Fruit fly (Drosophila melanogaster) whole organism, embryonic: ENCODE results near the gene mgr.
A peak's percentile ranks its signal among the peaks of the same experiment; 100 is the strongest.

ENCODE experiments used
- Asciz ChIP-seq: fragments of 200-800 bp; sonication (Bioruptor generic); optimal IDR thresholded peaks from 2 replicates; lab custom pipeline; 2017; ENCODE audit warnings: missing biosample characterization, mild to moderate bottlenecking, missing genetic modification characterization, missing genetic modification reagents
- CG10366 ChIP-seq: fragments of 200-800 bp; sonication (Bioruptor generic); IDR thresholded peaks from 2 replicates; pipeline ENCODE4 v1.3.6; 2022; ENCODE audit warnings: missing biosample characterization, missing genetic modification characterization
- CG11093 ChIP-seq: fragments of 200-800 bp; sonication (Bioruptor generic); IDR thresholded peaks from 3 replicates; pipeline ENCODE4 v1.3.6; 2022; ENCODE audit warnings: missing biosample characterization, missing genetic modification characterization
- CG11560 ChIP-seq: fragments of 200-800 bp; sonication (Bioruptor generic); IDR thresholded peaks from 3 replicates; pipeline ENCODE4 v1.3.6; 2022; ENCODE audit warnings: missing biosample characterization, missing genetic modification characterization
- CG12155 ChIP-seq: fragments of 200-800 bp; sonication (Bioruptor generic); optimal IDR thresholded peaks from 3 replicates; lab custom pipeline; 2016; ENCODE audit warnings: missing biosample characterization, missing genetic modification characterization
- CG12299 ChIP-seq: fragments of 200-800 bp; sonication (Bioruptor generic); optimal IDR thresholded peaks from 2 replicates; lab custom pipeline; 2018; ENCODE audit warnings: missing biosample characterization, mild to moderate bottlenecking, missing genetic modification characterization
- CG12659 ChIP-seq: fragments of 200-800 bp; sonication (Bioruptor generic); optimal IDR thresholded peaks from 3 replicates; lab custom pipeline; 2017; ENCODE audit warnings: mild to moderate bottlenecking, missing biosample characterization, missing genetic modification reagents, missing genetic modification characterization
- CG12769 ChIP-seq: fragments of 200-800 bp; sonication (Bioruptor generic); optimal IDR thresholded peaks from 2 replicates; lab custom pipeline; 2019; ENCODE audit warnings: missing biosample characterization, mild to moderate bottlenecking, missing genetic modification characterization, moderate library complexity
- CG13894 ChIP-seq: fragments of 200-800 bp; sonication (Bioruptor generic); optimal IDR thresholded peaks from 3 replicates; lab custom pipeline; 2018; ENCODE audit warnings: missing biosample characterization, mild to moderate bottlenecking, missing genetic modification characterization, moderate library complexity
- CG15514 ChIP-seq: fragments of 200-800 bp; sonication (Bioruptor generic); optimal IDR thresholded peaks from 3 replicates; lab custom pipeline; 2017; ENCODE audit warnings: missing biosample characterization, missing genetic modification characterization, mild to moderate bottlenecking, moderate library complexity, missing genetic modification reagents
- CG16813 ChIP-seq: fragments of 200-800 bp; sonication (Bioruptor generic); IDR thresholded peaks from 3 replicates; pipeline ENCODE4 v1.3.6; 2022; ENCODE audit warnings: missing biosample characterization, missing genetic modification characterization; ENCODE audit not compliant: partially characterized antibody
- CG17361 ChIP-seq: fragments of 200-800 bp; sonication (Bioruptor generic); IDR thresholded peaks from 3 replicates; pipeline ENCODE4 v1.3.6; 2022; ENCODE audit warnings: missing biosample characterization, missing genetic modification characterization
- CG2712 ChIP-seq: fragments of 200-800 bp; optimal IDR thresholded peaks from 3 replicates; lab custom pipeline; 2019; ENCODE audit warnings: missing biosample characterization, mild to moderate bottlenecking, missing genetic modification characterization, moderate library complexity
- CG32767 ChIP-seq: fragments of 200-800 bp; sonication (Bioruptor generic); IDR thresholded peaks from 2 replicates; pipeline ENCODE4 v1.3.6; 2022; ENCODE audit warnings: missing biosample characterization, missing genetic modification characterization
- CG34422 ChIP-seq: fragments of 200-800 bp; sonication (Bioruptor generic); IDR thresholded peaks from 3 replicates; pipeline ENCODE4 v1.3.6; 2022; ENCODE audit warnings: missing biosample characterization, missing genetic modification characterization
- CG6654 ChIP-seq: fragments of 200-800 bp; sonication (Bioruptor generic); optimal IDR thresholded peaks from 2 replicates; lab custom pipeline; 2017; ENCODE audit warnings: missing biosample characterization, mild to moderate bottlenecking, missing genetic modification characterization
- CG6791 ChIP-seq: fragments of 200-800 bp; sonication (Bioruptor generic); IDR thresholded peaks from 3 replicates; pipeline ENCODE4 v1.3.6; 2022; ENCODE audit warnings: missing biosample characterization, missing genetic modification characterization; ENCODE audit not compliant: partially characterized antibody
- CG8388 ChIP-seq: fragments of 200-800 bp; sonication (Bioruptor generic); optimal IDR thresholded peaks from 2 replicates; lab custom pipeline; 2019; ENCODE audit warnings: missing biosample characterization, mild to moderate bottlenecking, missing genetic modification characterization, moderate library complexity
- CG8765 ChIP-seq: fragments of 200-800 bp; sonication (Bioruptor generic); IDR thresholded peaks from 2 replicates; pipeline ENCODE4 v1.3.6; 2022; ENCODE audit warnings: missing biosample characterization, missing genetic modification characterization
- CG9215 ChIP-seq: fragments of 200-800 bp; sonication (Bioruptor generic); IDR thresholded peaks from 2 replicates; pipeline ENCODE4 v1.3.6; 2022; ENCODE audit warnings: missing biosample characterization, missing genetic modification characterization
- CG9797 ChIP-seq: fragments of 200-800 bp; sonication (Bioruptor generic); optimal IDR thresholded peaks from 3 replicates; lab custom pipeline; 2018; ENCODE audit warnings: missing biosample characterization, mild to moderate bottlenecking, missing genetic modification characterization
- CTCF ChIP-seq: fragments of 200-800 bp; sonication (Bioruptor generic); optimal IDR thresholded peaks from 2 replicates; lab custom pipeline; 2017; ENCODE audit warnings: missing biosample characterization, mild to moderate bottlenecking, missing genetic modification characterization, moderate library complexity
- Dll ChIP-seq: fragments of 200-800 bp; sonication (Bioruptor generic); IDR thresholded peaks from 4 replicates; pipeline ENCODE4 v1.3.6; 2022; ENCODE audit warnings: missing biosample characterization, missing genetic modification characterization; ENCODE audit not compliant: partially characterized antibody
- Dp ChIP-seq: fragments of 200-800 bp; sonication (Bioruptor generic); optimal IDR thresholded peaks from 2 replicates; lab custom pipeline; 2018; ENCODE audit warnings: missing biosample characterization, mild to moderate bottlenecking, missing genetic modification characterization, moderate library complexity
- Ets65A ChIP-seq: fragments of 200-800 bp; sonication (Bioruptor generic); peaks from one replicate; lab custom pipeline; 2016; ENCODE audit warnings: missing biosample characterization, missing genetic modification characterization
- Gsc ChIP-seq: fragments of 200-800 bp; sonication (Bioruptor generic); IDR thresholded peaks from 2 replicates; pipeline ENCODE4 v1.3.6; 2022; ENCODE audit warnings: missing biosample characterization, missing genetic modification characterization
- Lim3 ChIP-seq: fragments of 200-800 bp; sonication (Bioruptor generic); IDR thresholded peaks from 2 replicates; pipeline ENCODE4 v1.3.6; 2022; ENCODE audit warnings: missing biosample characterization, missing genetic modification characterization
- Mad ChIP-seq: fragments of 200-800 bp; sonication (Bioruptor generic); optimal IDR thresholded peaks from 2 replicates; lab custom pipeline; 2016; ENCODE audit warnings: missing biosample characterization, missing genetic modification characterization
- Max ChIP-seq: fragments of 200-800 bp; sonication (Bioruptor generic); optimal IDR thresholded peaks from 2 replicates; lab custom pipeline; 2016; ENCODE audit warnings: missing biosample characterization, mild to moderate bottlenecking, missing genetic modification characterization
- NfI ChIP-seq: fragments of 200-800 bp; sonication (Bioruptor generic); optimal IDR thresholded peaks from 3 replicates; lab custom pipeline; 2018; ENCODE audit warnings: missing biosample characterization, mild to moderate bottlenecking, missing genetic modification characterization, moderate library complexity
- YL-1 ChIP-seq: fragments of 200-800 bp; sonication (Bioruptor generic); optimal IDR thresholded peaks from 3 replicates; lab custom pipeline; 2017; ENCODE audit warnings: missing biosample characterization, mild to moderate bottlenecking, missing genetic modification characterization
- amos ChIP-seq: fragments of 200-800 bp; sonication (Bioruptor generic); IDR thresholded peaks from 2 replicates; pipeline ENCODE4 v1.3.6; 2022; ENCODE audit warnings: missing biosample characterization, missing genetic modification characterization; ENCODE audit not compliant: partially characterized antibody
- ara ChIP-seq: fragments of 200-800 bp; sonication (Bioruptor generic); IDR thresholded peaks from 2 replicates; pipeline ENCODE4 v1.3.6; 2022; ENCODE audit warnings: missing biosample characterization, missing genetic modification characterization
- btn ChIP-seq: fragments of 200-800 bp; sonication (Bioruptor generic); optimal IDR thresholded peaks from 2 replicates; lab custom pipeline; 2016; ENCODE audit warnings: missing biosample characterization, missing genetic modification characterization
- crc ChIP-seq: fragments of 200-800 bp; sonication (Bioruptor generic); optimal IDR thresholded peaks from 2 replicates; lab custom pipeline; 2016; ENCODE audit warnings: missing biosample characterization, missing genetic modification characterization
- disco-r ChIP-seq: fragments of 200-800 bp; sonication (Bioruptor generic); optimal IDR thresholded peaks from 2 replicates; lab custom pipeline; 2016; ENCODE audit warnings: missing biosample characterization, missing genetic modification characterization
- dm ChIP-seq: fragments of 200-800 bp; sonication (Bioruptor generic); optimal IDR thresholded peaks from 3 replicates; lab custom pipeline; 2016; ENCODE audit warnings: missing biosample characterization, missing genetic modification characterization
- dmrt99B ChIP-seq: fragments of 200-800 bp; sonication (Bioruptor generic); optimal IDR thresholded peaks from 2 replicates; lab custom pipeline; 2018; ENCODE audit warnings: missing biosample characterization, mild to moderate bottlenecking, missing genetic modification characterization, moderate library complexity
- ftz-f1 ChIP-seq: fragments of 200-800 bp; sonication (Bioruptor generic); optimal IDR thresholded peaks from 2 replicates; lab custom pipeline; 2016; ENCODE audit warnings: missing biosample characterization, missing genetic modification characterization
- gt ChIP-seq: fragments of 200-800 bp; sonication (Bioruptor generic); IDR thresholded peaks from 2 replicates; pipeline ENCODE4 v1.3.6; 2022; ENCODE audit warnings: missing biosample characterization, missing genetic modification characterization
- her ChIP-seq: fragments of 200-800 bp; sonication (Bioruptor generic); optimal IDR thresholded peaks from 2 replicates; lab custom pipeline; 2016; ENCODE audit warnings: missing biosample characterization, missing genetic modification characterization
- knrl ChIP-seq: fragments of 200-800 bp; sonication (Bioruptor generic); IDR thresholded peaks from 3 replicates; pipeline ENCODE4 v1.3.6; 2022; ENCODE audit warnings: missing biosample characterization, missing genetic modification characterization; ENCODE audit not compliant: partially characterized antibody
- lab ChIP-seq: fragments of 200-800 bp; sonication (Bioruptor generic); optimal IDR thresholded peaks from 3 replicates; lab custom pipeline; 2017; ENCODE audit warnings: missing biosample characterization, missing genetic modification characterization, mild to moderate bottlenecking, moderate library complexity, missing genetic modification reagents
- nom ChIP-seq: fragments of 200-800 bp; sonication (Bioruptor generic); optimal IDR thresholded peaks from 2 replicates; lab custom pipeline; 2017; ENCODE audit warnings: missing biosample characterization, missing genetic modification characterization, mild to moderate bottlenecking, moderate library complexity, missing genetic modification reagents
- run ChIP-seq: fragments of 200-800 bp; sonication (Bioruptor generic); optimal IDR thresholded peaks from 3 replicates; lab custom pipeline; 2018; ENCODE audit warnings: missing biosample characterization, mild to moderate bottlenecking, missing genetic modification characterization
- stwl ChIP-seq: fragments of 200-800 bp; sonication (Bioruptor generic); optimal IDR thresholded peaks from 3 replicates; lab custom pipeline; 2018; ENCODE audit warnings: missing biosample characterization, mild to moderate bottlenecking, missing genetic modification characterization, moderate library complexity
- sug ChIP-seq: fragments of 200-800 bp; optimal IDR thresholded peaks from 2 replicates; lab custom pipeline; 2019; ENCODE audit warnings: missing biosample characterization, mild to moderate bottlenecking, missing genetic modification characterization, moderate library complexity
- trem ChIP-seq: fragments of 200-800 bp; optimal IDR thresholded peaks from 3 replicates; lab custom pipeline; 2019; ENCODE audit warnings: missing biosample characterization, mild to moderate bottlenecking, missing genetic modification characterization, moderate library complexity
- twi ChIP-seq: fragments of 200-800 bp; optimal IDR thresholded peaks from 2 replicates; lab custom pipeline; 2019; ENCODE audit warnings: missing biosample characterization, mild to moderate bottlenecking, missing genetic modification characterization, moderate library complexity
- wor ChIP-seq: fragments of 200-800 bp; sonication (Bioruptor generic); IDR thresholded peaks from 2 replicates; pipeline ENCODE4 v1.3.6; 2022; ENCODE audit warnings: missing biosample characterization, missing genetic modification characterization
- zfh1 ChIP-seq: fragments of 200-800 bp; sonication (Bioruptor generic); IDR thresholded peaks from 3 replicates; pipeline ENCODE4 v1.3.6; 2022; ENCODE audit warnings: missing biosample characterization, missing genetic modification characterization

The mgr gene

DNA sequence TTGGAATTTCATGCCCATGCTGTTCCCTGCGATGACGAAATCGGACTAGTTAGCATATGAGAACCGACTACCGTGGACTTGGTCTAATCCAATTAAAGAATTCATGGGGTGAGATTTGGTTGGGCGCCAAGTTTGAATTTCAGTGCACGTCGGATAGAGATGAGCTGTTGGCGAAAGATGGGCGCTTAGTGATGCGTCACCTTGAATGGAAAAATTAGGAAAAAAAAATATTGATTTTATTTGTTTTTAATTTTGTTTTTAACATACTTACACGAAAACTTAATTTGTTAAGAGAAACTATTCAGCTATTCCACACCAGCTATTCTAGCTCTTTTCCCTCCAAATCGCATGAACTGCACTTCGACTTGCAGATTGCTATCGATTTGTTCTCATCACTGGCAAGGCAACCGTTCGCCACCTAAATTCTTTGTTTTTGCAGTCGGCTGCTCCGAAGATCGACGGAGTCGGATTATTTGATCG lies 12.0 kb upstream of the mgr start, which contains the start of the genes ninaG and Sptz (continued):
- TF ChIP-seq CG16813 (peak; percentile 55; the same call in 2 of the 3 replicates), ara (peak; percentile 91), YL-1 (peak; percentile 66), ftz-f1 (GFP tag; lab: Kevin White, UChicago) (peak; percentile 89), CG12155 (GFP tag; lab: Kevin White, UChicago) (peak; percentile 94), CG11093 (GFP tag; lab: Robert Waterston, UW) (peak; percentile 93), gt (GFP tag; lab: Robert Waterston, UW) (peak; percentile 87), CG6791 (GFP tag; lab: Robert Waterston, UW) (0 out of 3 replicates have a peak, but pooled peaks have one; percentile 17), CG12769 (tag; lab: Kevin White, UChicago) (no peak), Max (GFP tag; lab: Kevin White, UChicago) (peak; percentile 95), CG11560 (tag; lab: Robert Waterston, UW) (peak; percentile 87), Dp (GFP tag; lab: Kevin White, UChicago) (peak; percentile 78), CG9215 (GFP tag; lab: Robert Waterston, UW) (peak; percentile 94), dm (GFP tag; lab: Kevin White, UChicago) (peak; percentile 88), twi (tag; lab: Kevin White, UChicago) (no peak), Dll (GFP tag; lab: Robert Waterston, UW) (peak; percentile 73), nom (GFP tag; lab: Kevin White, UChicago) (no peak), zfh1 (GFP tag; lab: Robert Waterston, UW) (peak; percentile 97), stwl (tag; lab: Kevin White, UChicago) (no peak), wor (peak; percentile 89), Mad (GFP tag; lab: Kevin White, UChicago) (peak; percentile 95), sug (tag; lab: Kevin White, UChicago) (no peak), crc (peak; percentile 82), Lim3 (GFP tag; lab: Robert Waterston, UW) (peak; percentile 62; the same call in 1 of the 2 replicates), CG9797 (GFP tag; lab: Kevin White, UChicago) (peak; percentile 65), Ets65A (GFP tag; lab: Kevin White, UChicago) (peak; percentile 100), her (GFP tag; lab: Kevin White, UChicago) (peak; percentile 84), dmrt99B (tag; lab: Kevin White, UChicago) (no peak), CG34422 (GFP tag; lab: Robert Waterston, UW) (peak; percentile 97), lab (GFP tag; lab: Kevin White, UChicago) (peak; percentile 94), amos (GFP tag; lab: Robert Waterston, UW) (peak; percentile 40), CG6654 (peak; percentile 75), CG10366 (GFP tag; lab: Robert Waterston, UW) (peak; percentile 95), NfI (GFP tag; lab: Kevin White, UChicago) (peak; percentile 90), trem (tag; lab: Kevin White, UChicago) (peak; percentile 84), Asciz (GFP tag; lab: Kevin White, UChicago) (peak; percentile 80), btn (GFP tag; lab: Kevin White, UChicago) (peak; percentile 76), CG2712 (tag; lab: Kevin White, UChicago) (peak; percentile 94), CTCF (GFP tag; lab: Kevin White, UChicago) (no peak), CG13894 (no peak), CG8388 (GFP tag; lab: Kevin White, UChicago) (peak; percentile 85), run (tag; lab: Kevin White, UChicago) (peak; percentile 63), CG15514 (GFP tag; lab: Kevin White, UChicago) (peak; percentile 93), CG8765 (GFP tag; lab: Robert Waterston, UW) (peak; percentile 93), CG12299 (peak; percentile 80), disco-r (GFP tag; lab: Kevin White, UChicago) (peak; percentile 83), CG32767 (GFP tag; lab: Robert Waterston, UW) (peak; percentile 94), CG17361 (GFP tag; lab: Robert Waterston, UW) (peak; percentile 98), Gsc (peak; percentile 81), knrl (GFP tag; lab: Robert Waterston, UW) (peak; percentile 63), CG12659 (GFP tag; lab: Kevin White, UChicago) (peak; percentile 92)
